Worm (Caenorhabditis elegans): ENCODE measurements around the gene F38G1.3.

DNA sequence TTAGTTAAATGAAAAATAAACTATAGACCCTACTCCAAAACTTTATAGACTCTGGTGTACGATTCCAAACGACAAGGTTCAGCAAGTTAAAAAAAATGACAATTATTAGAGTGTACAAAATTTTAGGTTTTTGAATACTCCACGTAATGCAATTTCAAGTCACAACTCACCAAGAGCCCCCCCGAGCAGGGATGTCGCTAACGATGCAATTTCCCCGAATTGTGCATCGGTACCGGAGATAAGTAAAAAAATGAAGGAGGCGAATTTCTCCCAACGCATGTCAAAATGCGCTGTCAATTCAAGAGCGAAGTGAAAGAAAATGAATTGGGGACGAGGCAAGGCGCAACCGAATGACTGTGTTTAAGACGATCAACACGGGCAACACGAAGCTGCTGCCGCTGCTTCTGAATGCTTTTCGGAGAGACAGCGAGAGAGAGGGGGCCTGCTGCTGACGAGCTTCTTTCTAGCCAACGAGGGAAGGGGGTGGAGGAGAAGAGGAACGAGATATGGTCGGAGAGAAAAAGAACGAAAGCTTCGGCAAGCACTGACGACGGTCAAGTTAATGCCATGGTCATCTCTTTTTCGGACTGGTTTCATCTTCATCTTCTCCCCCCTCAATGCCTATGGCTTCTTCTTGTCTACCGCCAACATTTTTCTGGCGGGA is 19.1 kb upstream of the F38G1.3 start, which contains the start of gene abu-12:
- TF ChIP-seq npax-4 (tag; optimal IDR thresholded peaks at IDR 0.05) (no peak), tbx-2 (tag; optimal IDR thresholded peaks at IDR 0.05) (no peak), ceh-31 (tag; optimal IDR thresholded peaks at IDR 0.05) (no peak), T23F11.4 (GFP tag; optimal IDR thresholded peaks at IDR 0.05) (no peak), ama-1 (optimal IDR thresholded peaks at IDR 0.05) (no peak), ceh-30 (tag; optimal IDR thresholded peaks at IDR 0.05) (no peak), pha-4 (tag; optimal IDR thresholded peaks at IDR 0.05) (no peak), sox-4 (tag; optimal IDR thresholded peaks at IDR 0.05) (no peak), syd-9 (tag; optimal IDR thresholded peaks at IDR 0.05) (no peak), hlh-13 (GFP tag; optimal IDR thresholded peaks at IDR 0.05) (no peak), C08G9.2 (tag; optimal IDR thresholded peaks at IDR 0.05) (no peak), ceh-22 (tag; optimal IDR thresholded peaks at IDR 0.05) (no peak)
